Worm (Caenorhabditis elegans) whole organism, late embryonic: Measurements from ENCODE around the gene Y70C5C.1.

Experiments used
- ceh-19 ChIP-seq: fragments of 200-800 bp; sonication (Bioruptor generic); optimal IDR thresholded peaks from 2 replicates; lab custom pipeline; 2018; ENCODE audit warnings: mild to moderate bottlenecking, missing genetic modification characterization, missing compliant biosample characterization
- ceh-2 ChIP-seq: sonication (generic microtip); optimal IDR thresholded peaks from 2 replicates; lab custom pipeline; 2016; ENCODE audit warnings: missing genotype, missing genetic modification characterization, missing compliant biosample characterization
- ceh-24 ChIP-seq: sonication (generic microtip); optimal IDR thresholded peaks from 2 replicates; lab custom pipeline; 2016; ENCODE audit warnings: mild to moderate bottlenecking, missing genetic modification characterization, missing compliant biosample characterization
- dve-1 ChIP-seq: sonication (generic microtip); optimal IDR thresholded peaks from 2 replicates; lab custom pipeline; 2017; ENCODE audit warnings: antibody characterized with exemption, mild to moderate bottlenecking, missing genetic modification characterization, missing compliant biosample characterization
- elt-2 ChIP-seq: sonication (generic microtip); optimal IDR thresholded peaks from 2 replicates; lab custom pipeline; 2016; ENCODE audit warnings: missing genetic modification reagents, missing genetic modification characterization, missing compliant biosample characterization
- ets-4 ChIP-seq: sonication (generic microtip); optimal IDR thresholded peaks from 2 replicates; lab custom pipeline; 2016; ENCODE audit warnings: missing genetic modification characterization, missing compliant biosample characterization
- fkh-10 ChIP-seq: fragments of 150-350 bp; optimal IDR thresholded peaks from 2 replicates; lab custom pipeline; 2014; ENCODE audit warnings: missing biosample characterization, missing genetic modification reagents, missing genetic modification characterization
- nfya-1 ChIP-seq: sonication (generic microtip); optimal IDR thresholded peaks from 2 replicates; lab custom pipeline; 2017; ENCODE audit warnings: missing genetic modification characterization, mild to moderate bottlenecking, missing compliant biosample characterization, antibody characterized with exemption, moderate library complexity
- nhr-232 ChIP-seq: sonication (generic microtip); optimal IDR thresholded peaks from 2 replicates; lab custom pipeline; 2016; ENCODE audit warnings: missing genetic modification characterization, missing compliant biosample characterization
- pag-3 ChIP-seq: sonication (generic microtip); optimal IDR thresholded peaks from 2 replicates; lab custom pipeline; 2016; ENCODE audit warnings: missing compliant biosample characterization, missing genetic modification characterization, borderline replicate concordance
- tbx-2 ChIP-seq: sonication (generic microtip); optimal IDR thresholded peaks from 2 replicates; lab custom pipeline; 2016; ENCODE audit warnings: missing genetic modification characterization, missing compliant biosample characterization
- tbx-7 ChIP-seq: sonication (generic microtip); optimal IDR thresholded peaks from 2 replicates; lab custom pipeline; 2016; ENCODE audit warnings: missing genotype, missing genetic modification characterization, missing compliant biosample characterization
- ttx-3 ChIP-seq: sonication (generic microtip); optimal IDR thresholded peaks from 2 replicates; lab custom pipeline; 2016; ENCODE audit warnings: missing genetic modification reagents, missing genetic modification characterization, missing compliant biosample characterization
- zip-5 ChIP-seq: sonication (generic microtip); optimal IDR thresholded peaks from 2 replicates; lab custom pipeline; 2016; ENCODE audit warnings: missing genetic modification characterization, missing compliant biosample characterization

DNA sequence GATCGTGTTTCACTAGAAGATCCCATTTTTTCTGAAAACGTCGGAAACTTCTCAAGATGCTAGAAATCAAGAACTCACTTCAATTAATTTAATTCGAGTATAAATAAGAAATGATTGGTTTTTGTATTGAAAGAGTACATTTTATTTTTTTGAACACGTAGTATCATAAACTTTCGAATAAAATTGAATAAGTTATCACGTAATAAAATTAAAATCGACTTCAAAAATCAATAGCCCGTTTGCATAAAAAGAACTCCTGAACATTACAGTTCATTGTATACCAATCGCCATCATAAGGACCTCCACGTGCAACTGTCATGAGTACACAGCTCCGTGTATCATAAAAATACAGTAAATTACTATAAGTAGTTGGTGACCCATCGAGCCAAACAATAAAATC lies 33.7 kb downstream of the Y70C5C.1 start, which contains the start of gene T25E12.16:
- TF ChIP-seq zip-5 (tag; lab: Kevin White, UChicago) (no peak), tbx-7 (tag; lab: Kevin White, UChicago) (no peak), ceh-19 (GFP tag; lab: Kevin White, UChicago) (no peak), tbx-2 (tag; lab: Kevin White, UChicago) (no peak), nfya-1 (tag; lab: Kevin White, UChicago) (no peak), ceh-2 (tag; lab: Kevin White, UChicago) (no peak), ttx-3 (tag; lab: Kevin White, UChicago) (no peak), dve-1 (tag; lab: Kevin White, UChicago) (no peak), ceh-24 (tag; lab: Kevin White, UChicago) (no peak), fkh-10 (GFP tag; lab: Kevin White, UChicago) (no peak), elt-2 (tag; lab: Kevin White, UChicago) (no peak), nhr-232 (no peak), ets-4 (tag; lab: Kevin White, UChicago) (no peak), pag-3 (tag; lab: Kevin White, UChicago) (no peak)
